Fruit fly (Drosophila melanogaster): ENCODE measurements around the gene Gclc.

The Gclc gene

DNA sequence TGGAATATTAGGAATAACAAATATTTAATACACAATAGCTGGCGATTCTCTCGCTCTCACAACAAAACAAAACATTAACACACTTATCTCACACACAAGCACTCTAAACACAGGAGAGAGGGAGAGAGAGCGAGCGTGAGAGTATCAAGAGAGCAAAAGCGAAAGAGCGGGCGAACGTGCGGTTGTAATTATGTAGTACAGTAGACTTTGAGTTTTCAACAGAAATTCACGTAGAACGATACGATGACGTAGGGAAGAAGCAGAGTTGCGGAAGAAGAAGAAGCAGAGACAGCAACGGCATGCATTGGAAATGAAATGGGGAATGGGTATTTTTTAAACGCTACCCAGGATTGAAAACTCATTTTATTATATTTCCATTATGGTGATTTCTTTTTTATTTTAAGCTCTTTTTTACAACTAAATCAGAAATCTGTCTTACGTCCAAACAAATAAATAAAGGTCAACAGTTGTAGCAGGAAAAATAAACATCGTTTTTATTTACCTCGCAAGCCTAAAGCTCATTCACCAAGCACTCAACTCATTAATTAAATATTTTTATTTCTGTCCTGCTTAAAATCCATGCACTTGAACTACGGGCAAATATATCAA, 58.0 kb downstream of the Gclc start (continued):
- TF ChIP-seq CG3032 (tag; optimal IDR thresholded peaks at IDR 0.05), result no peak
- no peak for TF ChIP-seq acj6 (GFP tag; optimal IDR thresholded peaks at IDR 0.05)
- TF ChIP-seq fd59A (GFP tag; optimal IDR thresholded peaks at IDR 0.05), result no peak
- peak; percentile 24 for TF ChIP-seq CG9139 (GFP tag; optimal IDR thresholded peaks at IDR 0.05)
- TF ChIP-seq Sox14 (GFP tag; optimal IDR thresholded peaks at IDR 0.05), result no peak
- peak; percentile 19 for TF ChIP-seq Met (GFP tag; optimal IDR thresholded peaks at IDR 0.05)
- no peak for TF ChIP-seq lz (GFP tag; optimal IDR thresholded peaks at IDR 0.05)
- no peak for TF ChIP-seq CG8632 (GFP tag; optimal IDR thresholded peaks at IDR 0.05)

DNA sequence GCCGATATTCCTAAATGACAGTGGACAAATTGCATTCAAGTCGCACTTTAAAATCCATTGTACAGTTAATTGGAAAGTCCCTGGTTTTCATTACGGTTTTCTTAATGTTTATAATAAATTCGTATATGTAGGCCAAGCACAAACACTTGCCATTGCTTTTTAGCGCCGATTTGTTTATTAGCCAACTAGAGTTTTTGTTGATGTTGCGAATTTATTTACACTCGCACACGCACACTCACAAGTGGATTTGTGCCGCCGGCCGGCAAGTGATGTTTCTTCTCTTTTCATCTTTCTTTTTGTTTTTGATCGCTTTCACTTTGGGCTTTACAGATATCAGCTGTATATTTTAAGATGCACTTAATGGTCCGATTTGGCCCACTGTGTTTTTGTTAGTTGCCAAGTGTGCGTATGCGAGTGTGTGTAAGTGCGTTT, 58.6 kb downstream of the Gclc start:
- TF ChIP-seq Ets96B (tag; optimal IDR thresholded peaks at IDR 0.05) (peak; percentile 66), CG32006 (GFP tag; optimal IDR thresholded peaks at IDR 0.05) (peak; percentile 92), salr (GFP tag; optimal IDR thresholded peaks at IDR 0.05) (peak; percentile 46 to 80), Ets21C (GFP tag; optimal IDR thresholded peaks at IDR 0.05) (peak; percentile 62), dac (GFP tag; optimal IDR thresholded peaks at IDR 0.05) (peak; percentile 74), Met (GFP tag; optimal IDR thresholded peaks at IDR 0.05) (peak; percentile 82), Eip93F (GFP tag; optimal IDR thresholded peaks at IDR 0.05) (peak; percentile 26), lz (GFP tag; optimal IDR thresholded peaks at IDR 0.05) (peak; percentile 77), CG11902 (GFP tag; optimal IDR thresholded peaks at IDR 0.05) (peak; percentile 43), CG8632 (GFP tag; optimal IDR thresholded peaks at IDR 0.05) (peak; percentile 68), CG11762 (GFP tag; optimal IDR thresholded peaks at IDR 0.05; ENCODE audit: insufficient read depth) (peak; percentile 49), CG6854 (GFP tag; optimal IDR thresholded peaks at IDR 0.05) (no peak), eg (GFP tag; IDR thresholded peaks at IDR 0.05) (no peak; the same call in 1 of the 3 replicates), CG31627 (GFP tag; optimal IDR thresholded peaks at IDR 0.05) (peak; percentile 82), esn (GFP tag; optimal IDR thresholded peaks at IDR 0.05) (peak; percentile 79), achi (GFP tag; optimal IDR thresholded peaks at IDR 0.05) (peak; percentile 68), net (GFP tag; optimal IDR thresholded peaks at IDR 0.05) (peak; percentile 75), Blimp-1 (GFP tag; optimal IDR thresholded peaks at IDR 0.05) (peak; percentile 57), Eip78C (GFP tag) (peak; percentile 91), CG8319 (GFP tag; optimal IDR thresholded peaks at IDR 0.05) (peak; percentile 52), fkh (GFP tag; optimal IDR thresholded peaks at IDR 0.05) (no peak), svp (GFP tag) (peak; percentile 89), CG10669 (GFP tag; optimal IDR thresholded peaks at IDR 0.05) (peak; percentile 76), CG8119 (GFP tag; IDR thresholded peaks at IDR 0.05) (peak; percentile 68), Sox15 (GFP tag; optimal IDR thresholded peaks at IDR 0.05) (peak; percentile 74), CG34406 (GFP tag; optimal IDR thresholded peaks at IDR 0.05) (peak; percentile 74), cyc (GFP tag; optimal IDR thresholded peaks at IDR 0.05) (peak; percentile 69), topi (GFP tag; optimal IDR thresholded peaks at IDR 0.05) (peak; percentile 82), CG7368 (GFP tag; optimal IDR thresholded peaks at IDR 0.05) (peak; percentile 50), vri (GFP tag; optimal IDR thresholded peaks at IDR 0.05) (no peak), Hr39 (GFP tag; optimal IDR thresholded peaks at IDR 0.05) (peak; percentile 80), pdm3 (GFP tag; optimal IDR thresholded peaks at IDR 0.05) (peak; percentile 80), Gug (GFP tag; IDR thresholded peaks at IDR 0.05) (peak; percentile 53), Hr38 (GFP tag; optimal IDR thresholded peaks at IDR 0.05) (no peak), Lpt (GFP tag; optimal IDR thresholded peaks at IDR 0.05) (no peak), CG3032 (tag; optimal IDR thresholded peaks at IDR 0.05) (peak; percentile 74), CG11294 (GFP tag; IDR thresholded peaks at IDR 0.05) (peak; percentile 50; the same call in 1 of the 2 replicates), CG16779 (tag; optimal IDR thresholded peaks at IDR 0.05) (peak; percentile 41), CG3919 (GFP tag; optimal IDR thresholded peaks at IDR 0.05) (peak; percentile 65), dsx (GFP tag; optimal IDR thresholded peaks at IDR 0.05; ENCODE audit: poor library complexity, severe bottlenecking) (peak; percentile 30), acj6 (GFP tag; optimal IDR thresholded peaks at IDR 0.05) (peak; percentile 75), Hr4 (GFP tag; optimal IDR thresholded peaks at IDR 0.05) (peak; percentile 70), CG6163 (GFP tag; IDR thresholded peaks at IDR 0.05) (peak; percentile 61), CG4318 (GFP tag; optimal IDR thresholded peaks at IDR 0.05) (peak; percentile 84), fd85E (GFP tag; optimal IDR thresholded peaks at IDR 0.05) (no peak), Sox14 (GFP tag; optimal IDR thresholded peaks at IDR 0.05) (peak; percentile 83), CG1621 (tag; optimal IDR thresholded peaks at IDR 0.05) (peak; percentile 17)

All from whole organism, prepupa.